Worm (Caenorhabditis elegans): Measurements from ENCODE around the gene B0252.1.

The B0252.1 gene

ce11 chrII:6955084-6955697, 35.7 kb downstream of the B0252.1 start:
- TF ChIP-seq ceh-82 (tag; optimal IDR thresholded peaks at IDR 0.05) (no peak), elt-2 (tag; optimal IDR thresholded peaks at IDR 0.05) (peak; percentile 42)

- TF ChIP-seq unc-39 (tag; optimal IDR thresholded peaks at IDR 0.05) = no peak
- no peak for TF ChIP-seq mdl-1 (tag; optimal IDR thresholded peaks at IDR 0.05)
- no peak for TF ChIP-seq pqm-1 (tag; optimal IDR thresholded peaks at IDR 0.05)
- no peak for TF ChIP-seq nhr-77 (tag; optimal IDR thresholded peaks at IDR 0.05)
- no peak for TF ChIP-seq ceh-82 (tag; optimal IDR thresholded peaks at IDR 0.05)
- TF ChIP-seq daf-12 (tag; optimal IDR thresholded peaks at IDR 0.05) = no peak
- no peak for TF ChIP-seq nhr-25 (tag; optimal IDR thresholded peaks at IDR 0.05)
- no peak for TF ChIP-seq nhr-76 (tag; optimal IDR thresholded peaks at IDR 0.05)
- no peak for TF ChIP-seq R02D3.7 (tag; optimal IDR thresholded peaks at IDR 0.05)
- TF ChIP-seq ztf-4 (tag; optimal IDR thresholded peaks at IDR 0.05) = no peak
- no peak for TF ChIP-seq nhr-11 (tag; optimal IDR thresholded peaks at IDR 0.05)
- TF ChIP-seq fos-1 (tag; optimal IDR thresholded peaks at IDR 0.05) = no peak
Observed at ce11 chrII:6958136-6958535, 38.7 kb downstream of the B0252.1 start.

ce11 chrII:6965573-6965972, 46.1 kb downstream of the B0252.1 start, which contains the start of gene tra-2:
Gene tra-2 (minus strand): TSS chrII:6965673.
- TF ChIP-seq pqm-1 (tag; optimal IDR thresholded peaks at IDR 0.05) (no peak), elt-3 (tag; optimal IDR thresholded peaks at IDR 0.05) (no peak), nhr-77 (tag; optimal IDR thresholded peaks at IDR 0.05) (no peak), fkh-2 (tag; optimal IDR thresholded peaks at IDR 0.05) (no peak), mml-1 (tag; optimal IDR thresholded peaks at IDR 0.05) (no peak), skn-1 (tag; optimal IDR thresholded peaks at IDR 0.05) (no peak), elt-1 (tag; optimal IDR thresholded peaks at IDR 0.05) (no peak), elt-2 (tag; optimal IDR thresholded peaks at IDR 0.05) (no peak), tbx-2 (tag; optimal IDR thresholded peaks at IDR 0.05) (no peak), nhr-67 (tag; optimal IDR thresholded peaks at IDR 0.05) (no peak), egl-27 (tag; optimal IDR thresholded peaks at IDR 0.05) (no peak), eor-1 (tag; optimal IDR thresholded peaks at IDR 0.05) (no peak), nhr-43 (tag; optimal IDR thresholded peaks at IDR 0.05; ENCODE audit: poor library complexity, severe bottlenecking) (no peak), unc-39 (tag; optimal IDR thresholded peaks at IDR 0.05) (no peak), nfya-1 (tag; optimal IDR thresholded peaks at IDR 0.05; ENCODE audit: insufficient read depth) (no peak), pha-4 (tag; optimal IDR thresholded peaks at IDR 0.05) (no peak), nhr-25 (tag; optimal IDR thresholded peaks at IDR 0.05) (no peak), ceh-9 (tag; optimal IDR thresholded peaks at IDR 0.05) (no peak), snpc-4 (tag; optimal IDR thresholded peaks at IDR 0.05) (no peak), fos-1 (tag; optimal IDR thresholded peaks at IDR 0.05) (no peak)

- TF ChIP-seq nhr-76 (tag; optimal IDR thresholded peaks at IDR 0.05) (no peak), ceh-28 (tag; optimal IDR thresholded peaks at IDR 0.05) (no peak), ceh-16 (tag; optimal IDR thresholded peaks at IDR 0.05) (no peak), mdl-1 (tag; optimal IDR thresholded peaks at IDR 0.05) (no peak), skn-1 (tag; optimal IDR thresholded peaks at IDR 0.05) (no peak), nhr-25 (tag; optimal IDR thresholded peaks at IDR 0.05) (no peak), snpc-4 (tag; optimal IDR thresholded peaks at IDR 0.05) (peak; percentile 86), nfya-1 (tag; optimal IDR thresholded peaks at IDR 0.05; ENCODE audit: insufficient read depth) (peak; percentile 37), mml-1 (tag; optimal IDR thresholded peaks at IDR 0.05) (no peak), hmg-11 (tag; optimal IDR thresholded peaks at IDR 0.05) (peak; percentile 28), egl-5 (tag; optimal IDR thresholded peaks at IDR 0.05) (no peak), unc-62 (GFP tag; optimal IDR thresholded peaks at IDR 0.05) (no peak), sea-2 (GFP tag; optimal IDR thresholded peaks at IDR 0.05) (no peak), R02D3.7 (tag; optimal IDR thresholded peaks at IDR 0.05) (peak; percentile 76), lin-15B (tag; optimal IDR thresholded peaks at IDR 0.05) (peak; percentile 35), ztf-4 (tag; optimal IDR thresholded peaks at IDR 0.05) (no peak), pqm-1 (tag; optimal IDR thresholded peaks at IDR 0.05) (no peak), ztf-11 (tag; optimal IDR thresholded peaks at IDR 0.05) (no peak), nhr-23 (tag; optimal IDR thresholded peaks at IDR 0.05) (peak; percentile 49), nhr-67 (tag; optimal IDR thresholded peaks at IDR 0.05) (no peak), jun-1 (tag; optimal IDR thresholded peaks at IDR 0.05) (no peak), fkh-10 (GFP tag; optimal IDR thresholded peaks at IDR 0.05) (no peak)
Observed at ce11 chrII:6967618-6968017, 48.1 kb downstream of the B0252.1 start, which contains the start of gene eif-2Bgamma. Gene eif-2Bgamma (minus strand): TSS chrII:6967648.
